Worm (Caenorhabditis elegans) whole organism, L3 larva: Measurements from ENCODE around the gene rom-2.

ENCODE experiments used
- R02D3.7 ChIP-seq: fragments of 150-350 bp; optimal IDR thresholded peaks from 2 replicates; lab custom pipeline; 2014; ENCODE audit warnings: missing biosample characterization, missing genetic modification characterization
- ZK546.5 ChIP-seq: sonication (generic microtip); optimal IDR thresholded peaks from 2 replicates; lab custom pipeline; 2017; ENCODE audit warnings: missing biosample characterization, missing genetic modification characterization
- aly-2 ChIP-seq: fragments of 150-350 bp; optimal IDR thresholded peaks from 2 replicates; lab custom pipeline; 2014; ENCODE audit warnings: missing biosample characterization, missing genetic modification characterization
- ama-1 ChIP-seq: fragments of 150-350 bp; optimal IDR thresholded peaks from 2 replicates; lab custom pipeline; 2018
- ceh-16 ChIP-seq: sonication (generic microtip); optimal IDR thresholded peaks from 2 replicates; lab custom pipeline; 2017; ENCODE audit warnings: missing biosample characterization, missing genetic modification characterization
- ceh-28 ChIP-seq: fragments of 150-350 bp; optimal IDR thresholded peaks from 2 replicates; lab custom pipeline; 2014; ENCODE audit warnings: missing biosample characterization, missing genetic modification reagents, missing genetic modification characterization
- ceh-82 ChIP-seq: fragments of 150-350 bp; optimal IDR thresholded peaks from 2 replicates; lab custom pipeline; 2014; ENCODE audit warnings: missing biosample characterization, missing genetic modification characterization
- ceh-9 ChIP-seq: sonication (generic microtip); optimal IDR thresholded peaks from 2 replicates; lab custom pipeline; 2018; ENCODE audit warnings: missing biosample characterization, missing genetic modification characterization
- daf-12 ChIP-seq: fragments of 150-350 bp; optimal IDR thresholded peaks from 2 replicates; lab custom pipeline; 2014; ENCODE audit warnings: missing biosample characterization, missing genetic modification reagents, missing genetic modification characterization
- egl-27 ChIP-seq: sonication (generic microtip); optimal IDR thresholded peaks from 4 replicates; lab custom pipeline; 2017; ENCODE audit warnings: missing biosample characterization, missing genetic modification reagents, missing genetic modification characterization
- egl-5 ChIP-seq: fragments of 150-350 bp; optimal IDR thresholded peaks from 2 replicates; lab custom pipeline; 2017; ENCODE audit warnings: missing biosample characterization, missing genetic modification reagents, missing genetic modification characterization, inconsistent platforms
- elt-1 ChIP-seq: fragments of 150-350 bp; optimal IDR thresholded peaks from 2 replicates; lab custom pipeline; 2014; ENCODE audit warnings: missing biosample characterization, missing genetic modification characterization
- elt-2 ChIP-seq: sonication (generic microtip); optimal IDR thresholded peaks from 2 replicates; lab custom pipeline; 2016; ENCODE audit warnings: missing genetic modification reagents, mild to moderate bottlenecking, missing genetic modification characterization, missing compliant biosample characterization
- elt-3 ChIP-seq, 3 experiments: fragments of 150-350 bp in 1 of 3; sonication (generic microtip) in 2 of 3; optimal IDR thresholded peaks; 2 replicates in 2 of 3; 4 replicates in 1 of 3; lab custom pipeline; 2014 to 2017; ENCODE audit warnings: missing biosample characterization in 3 of 3, missing genetic modification characterization in 3 of 3
- eor-1 ChIP-seq, 2 experiments: fragments of 150-350 bp; optimal IDR thresholded peaks; 2 replicates each; lab custom pipeline; 2014 to 2018; ENCODE audit warnings: missing biosample characterization in 2 of 2, missing genetic modification characterization in 2 of 2
- fkh-10 ChIP-seq: sonication (generic microtip); optimal IDR thresholded peaks from 2 replicates; lab custom pipeline; 2017; ENCODE audit warnings: missing biosample characterization, missing genetic modification reagents, missing genetic modification characterization
- fkh-2 ChIP-seq: fragments of 150-350 bp; optimal IDR thresholded peaks from 2 replicates; lab custom pipeline; 2014; ENCODE audit warnings: missing biosample characterization, missing genetic modification reagents, missing genetic modification characterization
- fos-1 ChIP-seq: fragments of 150-350 bp; optimal IDR thresholded peaks from 2 replicates; lab custom pipeline; 2014; ENCODE audit warnings: missing biosample characterization, missing genetic modification characterization
- hmg-11 ChIP-seq: sonication (generic microtip); optimal IDR thresholded peaks from 2 replicates; lab custom pipeline; 2016; ENCODE audit warnings: missing genetic modification characterization, missing compliant biosample characterization
- jun-1 ChIP-seq: fragments of 150-350 bp; optimal IDR thresholded peaks from 2 replicates; lab custom pipeline; 2014; ENCODE audit warnings: missing biosample characterization, missing genetic modification reagents, missing genetic modification characterization
- lin-15B ChIP-seq: fragments of 150-350 bp; optimal IDR thresholded peaks from 2 replicates; lab custom pipeline; 2014; ENCODE audit warnings: missing biosample characterization, missing genetic modification characterization
- lin-39 ChIP-seq: fragments of 150-350 bp; optimal IDR thresholded peaks from 2 replicates; lab custom pipeline; 2018; ENCODE audit warnings: missing biosample characterization, missing genetic modification reagents, missing genetic modification characterization
- lsy-12 ChIP-seq: sonication (generic microtip); optimal IDR thresholded peaks from 2 replicates; lab custom pipeline; 2016; ENCODE audit warnings: mild to moderate bottlenecking, missing genetic modification characterization, missing compliant biosample characterization
- mdl-1 ChIP-seq: fragments of 150-350 bp; optimal IDR thresholded peaks from 2 replicates; lab custom pipeline; 2014; ENCODE audit warnings: missing biosample characterization, missing genetic modification characterization
- mml-1 ChIP-seq: fragments of 150-350 bp; sonication (generic microtip); optimal IDR thresholded peaks from 3 replicates; lab custom pipeline; 2014; ENCODE audit warnings: missing biosample characterization, missing genetic modification characterization
- nfya-1 ChIP-seq: sonication (generic microtip); optimal IDR thresholded peaks from 2 replicates; lab custom pipeline; 2017; ENCODE audit warnings: missing genetic modification characterization, mild to moderate bottlenecking, missing compliant biosample characterization, antibody characterized with exemption, moderate library complexity; ENCODE audit not compliant: insufficient read depth
- nhr-11 ChIP-seq: fragments of 150-350 bp; optimal IDR thresholded peaks from 2 replicates; lab custom pipeline; 2014; ENCODE audit warnings: missing biosample characterization, missing genetic modification characterization
- nhr-12 ChIP-seq: fragments of 150-350 bp; optimal IDR thresholded peaks from 2 replicates; lab custom pipeline; 2014; ENCODE audit warnings: missing biosample characterization, missing genetic modification characterization
- nhr-23 ChIP-seq: fragments of 150-350 bp; optimal IDR thresholded peaks from 2 replicates; lab custom pipeline; 2014; ENCODE audit warnings: missing biosample characterization, missing genetic modification reagents, missing genetic modification characterization
- nhr-237 ChIP-seq: fragments of 150-350 bp; optimal IDR thresholded peaks from 2 replicates; lab custom pipeline; 2014; ENCODE audit warnings: missing biosample characterization, missing genetic modification characterization
- nhr-25 ChIP-seq: sonication (generic microtip); optimal IDR thresholded peaks from 2 replicates; lab custom pipeline; 2017; ENCODE audit warnings: missing biosample characterization, missing genetic modification characterization
- nhr-28 ChIP-seq: fragments of 150-350 bp; optimal IDR thresholded peaks from 2 replicates; lab custom pipeline; 2014; ENCODE audit warnings: missing biosample characterization, missing genetic modification characterization
- nhr-43 ChIP-seq: sonication (generic microtip); optimal IDR thresholded peaks from 2 replicates; lab custom pipeline; 2016; ENCODE audit warnings: mild to moderate bottlenecking, missing genetic modification characterization, missing compliant biosample characterization; ENCODE audit not compliant: poor library complexity, severe bottlenecking
- nhr-67 ChIP-seq: fragments of 150-350 bp; optimal IDR thresholded peaks from 2 replicates; lab custom pipeline; 2014; ENCODE audit warnings: missing biosample characterization, missing genetic modification characterization
- nhr-76 ChIP-seq: fragments of 150-350 bp; sonication (generic microtip); optimal IDR thresholded peaks from 5 replicates; lab custom pipeline; 2014; ENCODE audit warnings: missing biosample characterization, missing genetic modification characterization
- nhr-77 ChIP-seq: fragments of 150-350 bp; optimal IDR thresholded peaks from 2 replicates; lab custom pipeline; 2014; ENCODE audit warnings: missing biosample characterization, missing genetic modification characterization
- pha-4 ChIP-seq: fragments of 150-350 bp; optimal IDR thresholded peaks from 2 replicates; lab custom pipeline; 2014; ENCODE audit warnings: missing biosample characterization, missing genetic modification reagents, missing genetic modification characterization
- pqm-1 ChIP-seq: fragments of 150-350 bp; optimal IDR thresholded peaks from 2 replicates; lab custom pipeline; 2017; ENCODE audit warnings: missing biosample characterization, missing genetic modification characterization, inconsistent platforms
- sea-2 ChIP-seq: fragments of 150-350 bp; sonication (generic microtip); optimal IDR thresholded peaks from 4 replicates; lab custom pipeline; 2014; ENCODE audit warnings: missing biosample characterization, missing genetic modification reagents, missing genetic modification characterization
- skn-1 ChIP-seq: fragments of 150-350 bp; optimal IDR thresholded peaks from 2 replicates; lab custom pipeline; 2014; ENCODE audit warnings: missing biosample characterization, missing genetic modification characterization
- snpc-4 ChIP-seq: fragments of 150-350 bp; optimal IDR thresholded peaks from 2 replicates; lab custom pipeline; 2014; ENCODE audit warnings: missing biosample characterization, missing genetic modification characterization
- tbx-2 ChIP-seq: sonication (generic microtip); optimal IDR thresholded peaks from 2 replicates; lab custom pipeline; 2016; ENCODE audit warnings: mild to moderate bottlenecking, missing genetic modification characterization, missing compliant biosample characterization
- unc-39 ChIP-seq: sonication (generic microtip); optimal IDR thresholded peaks from 4 replicates; lab custom pipeline; 2017; ENCODE audit warnings: missing biosample characterization, missing genetic modification characterization
- unc-62 ChIP-seq: fragments of 150-350 bp; sonication (generic microtip); optimal IDR thresholded peaks from 4 replicates; lab custom pipeline; 2014; ENCODE audit warnings: missing biosample characterization, missing genetic modification reagents, missing genetic modification characterization
- zag-1 ChIP-seq: fragments of 150-350 bp; optimal IDR thresholded peaks from 2 replicates; lab custom pipeline; 2014; ENCODE audit warnings: missing biosample characterization, missing genetic modification characterization
- ztf-11 ChIP-seq: fragments of 150-350 bp; optimal IDR thresholded peaks from 2 replicates; lab custom pipeline; 2014; ENCODE audit warnings: missing biosample characterization, missing genetic modification characterization
- ztf-4 ChIP-seq: fragments of 150-350 bp; optimal IDR thresholded peaks from 2 replicates; lab custom pipeline; 2014; ENCODE audit warnings: missing biosample characterization, missing genetic modification characterization

The rom-2 gene

ce11 chrIII:9620148-9620547 is 24.7 kb upstream of the rom-2 start:
- TF ChIP-seq nhr-25 (tag; lab: Kevin White, UChicago) (peak; percentile 17), nfya-1 (peak; percentile 50), ama-1 (lab: Kevin White, UChicago) (peak; percentile 34), lin-15B (tag; lab: Kevin White, UChicago) (peak; percentile 6), nhr-11 (tag; lab: Kevin White, UChicago) (no peak), nhr-23 (tag; lab: Kevin White, UChicago) (peak; percentile 40), pqm-1 (peak; percentile 46), pha-4 (peak; percentile 39), ztf-4 (tag; lab: Kevin White, UChicago) (no peak), elt-2 (peak; percentile 71)

DNA sequence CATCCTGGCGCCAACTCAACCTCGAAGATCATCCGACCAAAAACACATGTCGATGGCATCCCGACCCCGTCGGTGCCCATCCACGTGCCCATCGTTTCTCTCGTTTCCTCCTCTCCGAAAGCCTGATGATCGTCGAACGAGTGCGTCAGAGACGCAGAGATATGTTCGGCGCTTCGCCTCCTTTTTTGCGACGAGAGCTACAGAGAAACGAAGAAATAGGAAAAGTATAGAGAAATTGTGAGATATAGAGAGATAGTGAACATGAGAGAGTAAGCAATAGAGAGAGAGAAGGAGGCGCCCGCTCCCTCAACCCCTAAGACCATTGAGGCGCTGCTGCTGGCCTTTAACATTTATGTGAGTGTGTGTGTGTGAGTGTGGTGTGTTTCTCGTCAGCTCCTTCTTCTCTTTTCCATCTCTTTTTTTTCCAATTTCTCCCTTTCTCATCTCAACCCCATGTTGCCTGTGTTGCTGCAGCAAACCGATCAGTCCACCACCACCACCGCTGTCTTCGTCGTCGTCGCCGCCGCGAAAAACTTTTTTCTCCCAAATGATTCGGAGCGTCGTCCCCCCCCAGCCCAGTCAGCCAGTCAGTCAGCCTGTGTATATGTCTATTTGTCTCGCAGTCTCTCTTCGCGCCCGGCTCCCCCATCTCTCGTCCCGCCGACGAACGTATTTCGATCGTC is 23.8 kb upstream of the rom-2 start, which contains the start of gene hlh-11:
Gene hlh-11, plus strand, starts transcription at position 633 of the 683 bp plus-strand sequence.
- TF ChIP-seq mml-1 (tag; lab: Kevin White, UChicago) (peak; percentile 21), ztf-4 (tag; lab: Kevin White, UChicago) (peak; percentile 52), R02D3.7 (peak; percentile 62), fkh-10 (GFP tag; lab: Kevin White, UChicago) (peak; percentile 52), mdl-1 (tag; lab: Kevin White, UChicago) (peak; percentile 97), ceh-28 (tag; lab: Kevin White, UChicago) (peak; percentile 83), lin-15B (tag; lab: Kevin White, UChicago) (peak; percentile 61), eor-1 (tag; optimal IDR thresholded peaks at IDR 0.05; lab: Kevin White, UChicago) (no peak), jun-1 (peak; percentile 80), egl-5 (tag; lab: Kevin White, UChicago) (peak; percentile 62), ZK546.5 (tag; lab: Kevin White, UChicago) (no peak), sea-2 (GFP tag; lab: Kevin White, UChicago) (no peak), ama-1 (lab: Kevin White, UChicago) (peak; percentile 50), lsy-12 (peak; percentile 72), tbx-2 (tag; lab: Kevin White, UChicago) (peak; percentile 76), nhr-25 (tag; lab: Kevin White, UChicago) (peak; percentile 87), nhr-43 (tag; lab: Kevin White, UChicago) (peak; percentile 96), aly-2 (no peak), unc-39 (tag; lab: Kevin White, UChicago) (no peak), fkh-2 (tag; lab: Kevin White, UChicago) (no peak), skn-1 (no peak), nhr-12 (tag; lab: Kevin White, UChicago) (no peak), lin-39 (tag; lab: Kevin White, UChicago) (peak; percentile 93), nhr-237 (tag; lab: Kevin White, UChicago) (no peak), zag-1 (tag; lab: Kevin White, UChicago) (peak; percentile 10), pha-4 (peak; percentile 85), nhr-28 (tag; lab: Kevin White, UChicago) (no peak), daf-12 (tag; lab: Kevin White, UChicago) (peak; percentile 11), nhr-67 (tag; lab: Kevin White, UChicago) (no peak), unc-62 (peak; percentile 43), hmg-11 (tag; lab: Kevin White, UChicago) (peak; percentile 95), ceh-82 (tag; lab: Kevin White, UChicago) (peak; percentile 75), elt-1 (tag; lab: Kevin White, UChicago) (no peak), nhr-76 (tag; lab: Kevin White, UChicago) (no peak), pqm-1 (peak; percentile 61), nfya-1 (peak; percentile 87), fos-1 (peak; percentile 85), elt-3 (tag; optimal IDR thresholded peaks at IDR 0.05; lab: Kevin White, UChicago) (peak in 2 of 3 experiments; percentile 47 to 64), ztf-11 (tag; lab: Kevin White, UChicago) (no peak), nhr-77 (tag; lab: Kevin White, UChicago) (peak; percentile 22), snpc-4 (tag; lab: Kevin White, UChicago) (peak; percentile 37), ceh-9 (tag; lab: Kevin White, UChicago) (no peak), nhr-23 (tag; lab: Kevin White, UChicago) (peak; percentile 80), nhr-11 (tag; lab: Kevin White, UChicago) (peak; percentile 58), elt-2 (peak; percentile 87), ceh-16 (tag; lab: Kevin White, UChicago) (no peak), egl-27 (peak; percentile 71)
